Worm (Caenorhabditis elegans) whole organism, L4 larva: Measurements from ENCODE around the gene nlp-58.
A peak's percentile ranks its signal among the peaks of the same experiment; 100 is the strongest.

Experiments
- D1046.2 ChIP-seq: fragments of 200-800 bp; sonication (Bioruptor generic); IDR thresholded peaks from 2 replicates; pipeline ENCODE4 v1.3.6; 2022; ENCODE audit warnings: missing genetic modification characterization, missing compliant biosample characterization
- F26F4.8 ChIP-seq: fragments of 200-800 bp; sonication (Bioruptor generic); conservative IDR thresholded peaks from 2 replicates; pipeline ENCODE4 v1.3.6; 2022; ENCODE audit warnings: missing genetic modification characterization, missing compliant biosample characterization
- F44E2.7 ChIP-seq: fragments of 200-800 bp; sonication (Bioruptor generic); IDR thresholded peaks from 2 replicates; pipeline ENCODE4 v2.1.2; 2022; ENCODE audit warnings: missing genetic modification characterization, missing compliant biosample characterization
- T20F7.1 ChIP-seq: fragments of 200-800 bp; sonication (Bioruptor generic); optimal IDR thresholded peaks from 2 replicates; lab custom pipeline; 2018; ENCODE audit warnings: mild to moderate bottlenecking, missing genetic modification characterization, missing compliant biosample characterization
- Y105C5A.15 ChIP-seq: fragments of 200-800 bp; sonication (Bioruptor generic); IDR thresholded peaks from 2 replicates; pipeline ENCODE4 v1.3.6; 2022; ENCODE audit warnings: missing genetic modification characterization, missing compliant biosample characterization
- ZK337.2 ChIP-seq: fragments of 200-800 bp; sonication (Bioruptor generic); IDR thresholded peaks from 2 replicates; pipeline ENCODE4 v1.3.6; 2022; ENCODE audit warnings: missing genetic modification reagents, missing genetic modification characterization, missing compliant biosample characterization
- attf-4 ChIP-seq: sonication (generic microtip); optimal IDR thresholded peaks from 3 replicates; lab custom pipeline; 2017; ENCODE audit warnings: missing biosample characterization, missing genetic modification characterization
- ceh-28 ChIP-seq: fragments of 150-350 bp; optimal IDR thresholded peaks from 2 replicates; lab custom pipeline; 2014; ENCODE audit warnings: missing biosample characterization, missing genetic modification reagents, missing genetic modification characterization
- ceh-32 ChIP-seq: sonication (generic microtip); optimal IDR thresholded peaks from 2 replicates; lab custom pipeline; 2016; ENCODE audit warnings: mild to moderate bottlenecking, missing genetic modification characterization, missing compliant biosample characterization; ENCODE audit not compliant: poor library complexity
- ceh-62 ChIP-seq: sonication (generic microtip); optimal IDR thresholded peaks from 2 replicates; lab custom pipeline; 2017; ENCODE audit warnings: missing biosample characterization, missing genetic modification characterization
- ctbp-1 ChIP-seq: fragments of 200-800 bp; sonication (Bioruptor generic); IDR thresholded peaks from 2 replicates; pipeline ENCODE4 v1.3.6; 2022; ENCODE audit warnings: missing genetic modification reagents, missing genetic modification characterization, missing compliant biosample characterization
- daf-19 ChIP-seq: fragments of 200-800 bp; sonication (Bioruptor generic); conservative IDR thresholded peaks from 2 replicates; pipeline ENCODE4 v1.3.6; 2022; ENCODE audit warnings: missing genetic modification characterization, missing compliant biosample characterization
- daf-8 ChIP-seq: fragments of 200-800 bp; sonication (Bioruptor generic); IDR thresholded peaks from 2 replicates; pipeline ENCODE4 v1.3.6; 2022; ENCODE audit warnings: missing genetic modification characterization, missing compliant biosample characterization
- dmd-6 ChIP-seq: fragments of 200-800 bp; sonication (Bioruptor generic); IDR thresholded peaks from 2 replicates; pipeline ENCODE4 v1.3.6; 2022; ENCODE audit warnings: missing genetic modification reagents, missing genetic modification characterization, missing compliant biosample characterization
- duxl-1 ChIP-seq: sonication (generic microtip); optimal IDR thresholded peaks from 2 replicates; lab custom pipeline; 2016; ENCODE audit warnings: mild to moderate bottlenecking, missing genetic modification characterization, moderate library complexity, missing compliant biosample characterization; ENCODE audit not compliant: poor library complexity
- dve-1 ChIP-seq: sonication (generic microtip); optimal IDR thresholded peaks from 2 replicates; lab custom pipeline; 2017; ENCODE audit warnings: antibody characterized with exemption, mild to moderate bottlenecking, missing genetic modification characterization, missing compliant biosample characterization; ENCODE audit not compliant: insufficient read depth
- fos-1 ChIP-seq: fragments of 150-350 bp; optimal IDR thresholded peaks from 2 replicates; lab custom pipeline; 2014; ENCODE audit warnings: missing biosample characterization, missing genetic modification characterization
- gei-8 ChIP-seq: fragments of 200-800 bp; sonication (Bioruptor generic); optimal IDR thresholded peaks from 2 replicates; lab custom pipeline; 2018; ENCODE audit warnings: mild to moderate bottlenecking, missing genetic modification characterization, missing compliant biosample characterization
- hif-1 ChIP-seq, 2 experiments: sonication (generic microtip); optimal IDR thresholded peaks; 2 replicates each; lab custom pipeline; 2016 to 2017; ENCODE audit warnings: missing compliant biosample characterization in 2 of 2, missing genetic modification characterization in 2 of 2, missing genetic modification reagents in 2 of 2, missing genotype in 2 of 2, mild to moderate bottlenecking in 1 of 2
- hlh-30 ChIP-seq: sonication (generic microtip); optimal IDR thresholded peaks from 2 replicates; lab custom pipeline; 2017; ENCODE audit warnings: antibody characterized with exemption, mild to moderate bottlenecking, missing genetic modification characterization, missing compliant biosample characterization; ENCODE audit not compliant: insufficient read depth
- lin-15B ChIP-seq: fragments of 150-350 bp; sonication (generic microtip); optimal IDR thresholded peaks from 3 replicates; lab custom pipeline; 2014; ENCODE audit warnings: missing biosample characterization, missing genetic modification characterization
- lin-38 ChIP-seq: fragments of 200-800 bp; sonication (Bioruptor generic); IDR thresholded peaks from 2 replicates; pipeline ENCODE4 v1.3.6; 2022; ENCODE audit warnings: missing genetic modification reagents, missing genetic modification characterization, missing compliant biosample characterization
- lin-39 ChIP-seq: fragments of 150-350 bp; optimal IDR thresholded peaks from 2 replicates; lab custom pipeline; 2014; ENCODE audit warnings: missing biosample characterization, missing genetic modification reagents, missing genetic modification characterization
- lsy-2 ChIP-seq, 2 experiments: fragments of 150-350 bp in 1 of 2; sonication (generic microtip) in 1 of 2; optimal IDR thresholded peaks; 2 replicates each; lab custom pipeline; 2014 to 2017; ENCODE audit warnings: missing biosample characterization in 2 of 2, missing genetic modification characterization in 2 of 2
- madf-9 ChIP-seq: fragments of 200-800 bp; sonication (Bioruptor generic); conservative IDR thresholded peaks from 2 replicates; pipeline ENCODE4 v1.3.6; 2022; ENCODE audit warnings: missing genetic modification reagents, missing genetic modification characterization, missing compliant biosample characterization
- mdl-1 ChIP-seq, 2 experiments: fragments of 150-350 bp in 1 of 2; sonication (generic microtip) in 1 of 2; optimal IDR thresholded peaks; 2 replicates each; lab custom pipeline; 2014 to 2017; ENCODE audit warnings: missing biosample characterization in 2 of 2, missing genetic modification characterization in 2 of 2
- mep-1 ChIP-seq: fragments of 150-350 bp; sonication (generic microtip); optimal IDR thresholded peaks from 3 replicates; lab custom pipeline; 2014; ENCODE audit warnings: missing biosample characterization, missing genetic modification characterization
- mxl-2 ChIP-seq: fragments of 200-800 bp; sonication (Bioruptor generic); conservative IDR thresholded peaks from 2 replicates; pipeline ENCODE4 v1.3.6; 2022; ENCODE audit warnings: missing genetic modification reagents, missing genetic modification characterization, missing compliant biosample characterization
- mxl-3 ChIP-seq: fragments of 200-800 bp; sonication (Bioruptor generic); optimal IDR thresholded peaks from 2 replicates; lab custom pipeline; 2018; ENCODE audit warnings: mild to moderate bottlenecking, missing genetic modification characterization, missing compliant biosample characterization
- nhr-11 ChIP-seq: fragments of 150-350 bp; optimal IDR thresholded peaks from 2 replicates; lab custom pipeline; 2014; ENCODE audit warnings: missing biosample characterization, missing genetic modification characterization
- nhr-111 ChIP-seq: fragments of 200-800 bp; sonication (Bioruptor generic); optimal IDR thresholded peaks from 2 replicates; lab custom pipeline; 2018; ENCODE audit warnings: mild to moderate bottlenecking, missing genetic modification characterization, missing compliant biosample characterization
- nhr-25 ChIP-seq: sonication (generic microtip); optimal IDR thresholded peaks from 2 replicates; lab custom pipeline; 2017; ENCODE audit warnings: missing genetic modification characterization, mild to moderate bottlenecking, missing compliant biosample characterization, antibody characterized with exemption, moderate library complexity, borderline replicate concordance; ENCODE audit not compliant: insufficient read depth
- nhr-41 ChIP-seq: fragments of 200-800 bp; sonication (Bioruptor generic); IDR thresholded peaks from 2 replicates; pipeline ENCODE4 v1.3.6; 2022; ENCODE audit warnings: missing genetic modification reagents, missing genetic modification characterization, missing compliant biosample characterization
- nhr-42 ChIP-seq: fragments of 200-800 bp; sonication (Bioruptor generic); IDR thresholded peaks from 2 replicates; pipeline ENCODE4 v1.3.6; 2022; ENCODE audit warnings: missing genetic modification characterization, missing compliant biosample characterization
- nhr-48 ChIP-seq: sonication (generic microtip); optimal IDR thresholded peaks from 2 replicates; lab custom pipeline; 2016; ENCODE audit warnings: mild to moderate bottlenecking, missing genetic modification characterization, missing compliant biosample characterization
- nhr-6 ChIP-seq: fragments of 150-350 bp; optimal IDR thresholded peaks from 2 replicates; lab custom pipeline; 2014; ENCODE audit warnings: missing biosample characterization, missing genetic modification characterization
- nhr-76 ChIP-seq: fragments of 150-350 bp; optimal IDR thresholded peaks from 2 replicates; lab custom pipeline; 2014; ENCODE audit warnings: missing biosample characterization, missing genetic modification characterization
- pqm-1 ChIP-seq: sonication (generic microtip); optimal IDR thresholded peaks from 2 replicates; lab custom pipeline; 2017; ENCODE audit warnings: missing biosample characterization, missing genetic modification characterization
- sdz-12 ChIP-seq: fragments of 200-800 bp; sonication (Bioruptor generic); optimal IDR thresholded peaks from 2 replicates; lab custom pipeline; 2018; ENCODE audit warnings: mild to moderate bottlenecking, missing genetic modification characterization, missing compliant biosample characterization
- snpc-1.2 ChIP-seq: fragments of 200-800 bp; sonication (Bioruptor generic); IDR thresholded peaks from 2 replicates; pipeline ENCODE4 v1.3.6; 2022; ENCODE audit warnings: missing genetic modification reagents, missing genetic modification characterization, missing compliant biosample characterization
- spr-1 ChIP-seq: sonication (generic microtip); optimal IDR thresholded peaks from 2 replicates; lab custom pipeline; 2016; ENCODE audit warnings: mild to moderate bottlenecking, missing genetic modification characterization, missing compliant biosample characterization
- tra-1 ChIP-seq: fragments of 200-800 bp; sonication (Bioruptor generic); IDR thresholded peaks from 2 replicates; pipeline ENCODE4 v1.3.6; 2022; ENCODE audit warnings: missing genetic modification reagents, missing genetic modification characterization, missing compliant biosample characterization
- unc-130 ChIP-seq: sonication (generic microtip); optimal IDR thresholded peaks from 2 replicates; lab custom pipeline; 2016; ENCODE audit warnings: missing genetic modification reagents, missing genetic modification characterization, missing compliant biosample characterization
- unc-39 ChIP-seq: sonication (generic microtip); optimal IDR thresholded peaks from 2 replicates; lab custom pipeline; 2017; ENCODE audit warnings: missing biosample characterization, missing genetic modification characterization
- zag-1 ChIP-seq: fragments of 150-350 bp; optimal IDR thresholded peaks from 2 replicates; lab custom pipeline; 2014; ENCODE audit warnings: missing biosample characterization, missing genetic modification characterization
- zfp-3 ChIP-seq: fragments of 200-800 bp; sonication (Bioruptor generic); conservative IDR thresholded peaks from 2 replicates; pipeline ENCODE4 v1.3.6; 2022; ENCODE audit warnings: missing genetic modification reagents, missing genetic modification characterization, missing compliant biosample characterization
- zip-11 ChIP-seq: fragments of 200-800 bp; sonication (Bioruptor generic); IDR thresholded peaks from 2 replicates; pipeline ENCODE4 v1.3.6; 2022; ENCODE audit warnings: missing genetic modification characterization, missing compliant biosample characterization
- zip-2 ChIP-seq: fragments of 150-350 bp; optimal IDR thresholded peaks from 2 replicates; lab custom pipeline; 2014; ENCODE audit warnings: missing biosample characterization, missing genetic modification characterization
- ztf-11 ChIP-seq: fragments of 150-350 bp; optimal IDR thresholded peaks from 2 replicates; lab custom pipeline; 2014; ENCODE audit warnings: missing biosample characterization, missing genetic modification characterization

nlp-58 gene

ce11 chrV:9974264-9974663 lies 25.5 kb upstream of the nlp-58 start (continued):
- TF ChIP-seq F26F4.8 (GFP tag; lab: Robert Waterston, UW) (no peak), dve-1 (tag; lab: Kevin White, UChicago) (no peak)

ce11 chrV:9970119-9970518 lies 21.4 kb upstream of the nlp-58 start:
- TF ChIP-seq zfp-3 (GFP tag; lab: Robert Waterston, UW) (peak; percentile 79), D1046.2 (peak; percentile 90), unc-39 (no peak), unc-130 (GFP tag; lab: Kevin White, UChicago) (peak; percentile 82), nhr-111 (GFP tag; lab: Kevin White, UChicago) (peak; percentile 94), tra-1 (GFP tag; lab: Robert Waterston, UW) (peak; percentile 91), mep-1 (peak; percentile 76), nhr-76 (no peak), mxl-3 (GFP tag; lab: Kevin White, UChicago) (peak; percentile 71), fos-1 (tag; lab: Kevin White, UChicago) (no peak), sdz-12 (GFP tag; lab: Kevin White, UChicago) (no peak), nhr-41 (peak; percentile 98), F44E2.7 (GFP tag; lab: Robert Waterston, UW) (peak; percentile 98), ZK337.2 (GFP tag; lab: Robert Waterston, UW) (peak; percentile 59; the same call in 1 of the 2 replicates), mdl-1 (tag; optimal IDR thresholded peaks at IDR 0.05; lab: Kevin White, UChicago) (no peak), lin-15B (tag; lab: Kevin White, UChicago) (no peak), zip-11 (peak; percentile 91), ztf-11 (no peak), nhr-25 (tag; lab: Kevin White, UChicago) (no peak), nhr-48 (peak; percentile 79), ceh-62 (tag; lab: Kevin White, UChicago) (no peak), gei-8 (GFP tag; lab: Kevin White, UChicago) (peak; percentile 95), spr-1 (peak; percentile 88), nhr-42 (GFP tag; lab: Robert Waterston, UW) (peak; percentile 92), ceh-32 (tag; lab: Kevin White, UChicago) (peak; percentile 13), mxl-2 (GFP tag; lab: Robert Waterston, UW) (peak; percentile 74), nhr-6 (peak; percentile 17), attf-4 (tag; lab: Kevin White, UChicago) (no peak), ceh-28 (tag; lab: Kevin White, UChicago) (no peak), duxl-1 (tag; lab: Kevin White, UChicago) (peak; percentile 83), daf-8 (GFP tag; lab: Robert Waterston, UW) (peak; percentile 67; the same call in 1 of the 2 replicates), zip-2 (tag; lab: Kevin White, UChicago) (peak; percentile 57), pqm-1 (no peak), ctbp-1 (GFP tag; lab: Robert Waterston, UW) (peak; percentile 86), zag-1 (tag; lab: Kevin White, UChicago) (no peak), madf-9 (GFP tag; lab: Robert Waterston, UW) (peak; percentile 83), Y105C5A.15 (peak; percentile 95; the same call in 1 of the 2 replicates), daf-19 (GFP tag; lab: Robert Waterston, UW) (peak; percentile 86), lsy-2 (tag; optimal IDR thresholded peaks at IDR 0.05; lab: Kevin White, UChicago) (peak in 1 of 2 experiments; percentile 58), hif-1 (tag; optimal IDR thresholded peaks at IDR 0.05; lab: Kevin White, UChicago) (peak; percentile 42 to 62), dmd-6 (GFP tag; lab: Robert Waterston, UW) (peak; percentile 69), lin-38 (GFP tag; lab: Robert Waterston, UW) (peak; percentile 87), lin-39 (tag; lab: Kevin White, UChicago) (no peak), hlh-30 (tag; lab: Kevin White, UChicago) (peak; percentile 62), snpc-1.2 (GFP tag; lab: Robert Waterston, UW) (peak; percentile 93), nhr-11 (tag; lab: Kevin White, UChicago) (no peak), T20F7.1 (GFP tag; lab: Kevin White, UChicago) (no peak)
